Fruit fly (Drosophila melanogaster) whole organism, prepupa: ENCODE data around the gene lbl.

Source experiments
- Blimp-1 ChIP-seq: fragments of 200-800 bp; sonication (Bioruptor generic); optimal IDR thresholded peaks from 3 replicates; lab custom pipeline; 2017; ENCODE audit warnings: missing biosample characterization, missing genetic modification characterization, mild to moderate bottlenecking, moderate library complexity, missing genetic modification reagents
- CG10631 ChIP-seq: fragments of 200-800 bp; sonication (Bioruptor generic); optimal IDR thresholded peaks from 2 replicates; lab custom pipeline; 2016; ENCODE audit warnings: missing biosample characterization, missing genetic modification characterization
- CG11902 ChIP-seq: fragments of 200-800 bp; sonication (Bioruptor generic); optimal IDR thresholded peaks from 3 replicates; lab custom pipeline; 2016; ENCODE audit warnings: missing biosample characterization, missing genetic modification characterization
- CG15336 ChIP-seq: fragments of 200-800 bp; sonication (Bioruptor generic); IDR thresholded peaks from 2 replicates; pipeline ENCODE4 v1.3.6; 2022; ENCODE audit warnings: missing biosample characterization, missing genetic modification characterization
- CG1621 ChIP-seq: fragments of 200-800 bp; sonication (Bioruptor generic); optimal IDR thresholded peaks from 3 replicates; lab custom pipeline; 2018; ENCODE audit warnings: missing biosample characterization, mild to moderate bottlenecking, missing genetic modification characterization
- CG16779 ChIP-seq: fragments of 200-800 bp; sonication (Bioruptor generic); optimal IDR thresholded peaks from 3 replicates; lab custom pipeline; 2017; ENCODE audit warnings: missing biosample characterization, mild to moderate bottlenecking, missing genetic modification characterization
- CG3032 ChIP-seq: fragments of 200-800 bp; optimal IDR thresholded peaks from 2 replicates; lab custom pipeline; 2019; ENCODE audit warnings: missing biosample characterization, mild to moderate bottlenecking, missing genetic modification characterization, moderate library complexity
- CG31627 ChIP-seq: fragments of 200-800 bp; sonication (Bioruptor generic); optimal IDR thresholded peaks from 3 replicates; lab custom pipeline; 2016; ENCODE audit warnings: missing biosample characterization, missing genetic modification characterization
- CG34406 ChIP-seq: fragments of 200-800 bp; sonication (Bioruptor generic); optimal IDR thresholded peaks from 3 replicates; lab custom pipeline; 2016; ENCODE audit warnings: missing biosample characterization, missing genetic modification characterization
- CG4318 ChIP-seq: fragments of 200-800 bp; sonication (Bioruptor generic); optimal IDR thresholded peaks from 3 replicates; lab custom pipeline; 2017; ENCODE audit warnings: missing biosample characterization, mild to moderate bottlenecking, missing genetic modification characterization
- CG6163 ChIP-seq: fragments of 200-800 bp; sonication (Bioruptor generic); IDR thresholded peaks from 3 replicates; pipeline ENCODE4 v1.3.6; 2022; ENCODE audit warnings: missing biosample characterization, missing genetic modification characterization
- CG6276 ChIP-seq: fragments of 200-800 bp; sonication (Bioruptor generic); optimal IDR thresholded peaks from 2 replicates; lab custom pipeline; 2017; ENCODE audit warnings: missing biosample characterization, mild to moderate bottlenecking, missing genetic modification characterization
- CG6792 ChIP-seq: fragments of 200-800 bp; sonication (Bioruptor generic); optimal IDR thresholded peaks from 3 replicates; lab custom pipeline; 2016; ENCODE audit warnings: missing biosample characterization, missing genetic modification characterization
- CG6808 ChIP-seq: fragments of 200-800 bp; sonication (Bioruptor generic); optimal IDR thresholded peaks from 3 replicates; lab custom pipeline; 2017; ENCODE audit warnings: missing biosample characterization, missing genetic modification characterization, mild to moderate bottlenecking, moderate library complexity, missing genetic modification reagents
- CG6854 ChIP-seq: fragments of 200-800 bp; sonication (Bioruptor generic); optimal IDR thresholded peaks from 2 replicates; lab custom pipeline; 2017; ENCODE audit warnings: missing biosample characterization, mild to moderate bottlenecking, missing genetic modification characterization
- CG7368 ChIP-seq: fragments of 200-800 bp; sonication (Bioruptor generic); optimal IDR thresholded peaks from 3 replicates; lab custom pipeline; 2016; ENCODE audit warnings: missing biosample characterization, missing genetic modification characterization
- CG8119 ChIP-seq: fragments of 200-800 bp; sonication (Bioruptor generic); IDR thresholded peaks from 3 replicates; pipeline ENCODE4 v1.3.6; 2022; ENCODE audit warnings: missing biosample characterization, missing genetic modification characterization
- Eip75B ChIP-seq: fragments of 200-800 bp; sonication (Bioruptor generic); optimal IDR thresholded peaks from 3 replicates; lab custom pipeline; 2016; ENCODE audit warnings: missing biosample characterization, missing genetic modification characterization
- Eip78C ChIP-seq: fragments of 200-800 bp; sonication (Bioruptor generic); peaks from one replicate; lab custom pipeline; 2016; ENCODE audit warnings: missing biosample characterization, missing genetic modification characterization
- Eip93F ChIP-seq: fragments of 200-800 bp; sonication (Bioruptor generic); optimal IDR thresholded peaks from 2 replicates; lab custom pipeline; 2016; ENCODE audit warnings: missing biosample characterization, mild to moderate bottlenecking, missing genetic modification characterization
- Ets96B ChIP-seq: fragments of 200-800 bp; optimal IDR thresholded peaks from 2 replicates; lab custom pipeline; 2019; ENCODE audit warnings: missing biosample characterization, mild to moderate bottlenecking, missing genetic modification characterization, moderate library complexity
- Gug ChIP-seq: fragments of 200-800 bp; sonication (Bioruptor generic); IDR thresholded peaks from 2 replicates; pipeline ENCODE4 v1.3.6; 2022; ENCODE audit warnings: missing biosample characterization, missing genetic modification characterization
- Hr38 ChIP-seq: sonication (Bioruptor generic); optimal IDR thresholded peaks from 2 replicates; lab custom pipeline; 2016; ENCODE audit warnings: missing biosample characterization, missing genetic modification characterization
- Hr39 ChIP-seq: fragments of 200-800 bp; sonication (Bioruptor generic); optimal IDR thresholded peaks from 2 replicates; lab custom pipeline; 2016; ENCODE audit warnings: missing biosample characterization, missing genetic modification characterization
- Met ChIP-seq: fragments of 200-800 bp; sonication (Bioruptor generic); optimal IDR thresholded peaks from 3 replicates; lab custom pipeline; 2016; ENCODE audit warnings: missing biosample characterization, missing genetic modification characterization
- Smox ChIP-seq: fragments of 200-800 bp; sonication (Bioruptor generic); optimal IDR thresholded peaks from 3 replicates; lab custom pipeline; 2016; ENCODE audit warnings: missing biosample characterization, missing genetic modification characterization
- Sox102F ChIP-seq: fragments of 200-800 bp; sonication (Bioruptor generic); optimal IDR thresholded peaks from 2 replicates; lab custom pipeline; 2016; ENCODE audit warnings: missing biosample characterization, mild to moderate bottlenecking, missing genetic modification characterization
- Sox14 ChIP-seq: fragments of 200-800 bp; sonication (Bioruptor generic); optimal IDR thresholded peaks from 3 replicates; lab custom pipeline; 2016; ENCODE audit warnings: missing biosample characterization, missing genetic modification characterization
- Sox15 ChIP-seq: fragments of 200-800 bp; sonication (Bioruptor generic); optimal IDR thresholded peaks from 3 replicates; lab custom pipeline; 2016; ENCODE audit warnings: missing biosample characterization, missing genetic modification characterization
- cyc ChIP-seq: fragments of 200-800 bp; sonication (Bioruptor generic); optimal IDR thresholded peaks from 3 replicates; lab custom pipeline; 2016; ENCODE audit warnings: missing biosample characterization, missing genetic modification characterization
- dac ChIP-seq: fragments of 200-800 bp; sonication (Bioruptor generic); optimal IDR thresholded peaks from 2 replicates; lab custom pipeline; 2017; ENCODE audit warnings: missing biosample characterization, mild to moderate bottlenecking, missing genetic modification characterization
- dsx ChIP-seq: fragments of 200-800 bp; optimal IDR thresholded peaks from 3 replicates; lab custom pipeline; 2019; ENCODE audit warnings: missing biosample characterization, mild to moderate bottlenecking, missing genetic modification characterization, moderate library complexity; ENCODE audit not compliant: poor library complexity, severe bottlenecking
- fd59A ChIP-seq: fragments of 200-800 bp; sonication (Bioruptor generic); optimal IDR thresholded peaks from 2 replicates; lab custom pipeline; 2017; ENCODE audit warnings: missing biosample characterization, mild to moderate bottlenecking, missing genetic modification characterization, missing genetic modification reagents
- fkh ChIP-seq: fragments of 200-800 bp; sonication (Bioruptor generic); optimal IDR thresholded peaks from 3 replicates; lab custom pipeline; 2017; ENCODE audit warnings: missing biosample characterization, mild to moderate bottlenecking, missing genetic modification characterization, moderate library complexity
- lz ChIP-seq: fragments of 200-800 bp; sonication (Bioruptor generic); optimal IDR thresholded peaks from 3 replicates; lab custom pipeline; 2016; ENCODE audit warnings: missing biosample characterization, missing genetic modification characterization
- net ChIP-seq: fragments of 200-800 bp; sonication (Bioruptor generic); optimal IDR thresholded peaks from 3 replicates; lab custom pipeline; 2016; ENCODE audit warnings: missing biosample characterization, missing genetic modification characterization
- pdm3 ChIP-seq: fragments of 200-800 bp; sonication (Bioruptor generic); optimal IDR thresholded peaks from 3 replicates; lab custom pipeline; 2016; ENCODE audit warnings: missing biosample characterization, missing genetic modification characterization
- spab ChIP-seq: fragments of 200-800 bp; sonication (Bioruptor generic); optimal IDR thresholded peaks from 2 replicates; lab custom pipeline; 2017; ENCODE audit warnings: missing biosample characterization, mild to moderate bottlenecking, missing genetic modification characterization, missing genetic modification reagents
- ss ChIP-seq, 2 experiments: fragments of 200-800 bp; sonication (Bioruptor generic); optimal IDR thresholded peaks; 2 replicates in 1 of 2; 3 replicates in 1 of 2; lab custom pipeline; 2017 to 2018; ENCODE audit warnings: mild to moderate bottlenecking in 2 of 2, missing biosample characterization in 2 of 2, missing genetic modification characterization in 2 of 2, moderate library complexity in 1 of 2
- svp ChIP-seq: fragments of 200-800 bp; sonication (Bioruptor generic); peaks from one replicate; lab custom pipeline; 2016; ENCODE audit warnings: missing biosample characterization, missing genetic modification characterization
- topi ChIP-seq: fragments of 200-800 bp; sonication (Bioruptor generic); optimal IDR thresholded peaks from 3 replicates; lab custom pipeline; 2016; ENCODE audit warnings: missing biosample characterization, missing genetic modification characterization
- vri ChIP-seq: fragments of 200-800 bp; sonication (Bioruptor generic); optimal IDR thresholded peaks from 3 replicates; lab custom pipeline; 2016; ENCODE audit warnings: missing biosample characterization, mild to moderate bottlenecking, missing genetic modification characterization

Gene lbl

DNA sequence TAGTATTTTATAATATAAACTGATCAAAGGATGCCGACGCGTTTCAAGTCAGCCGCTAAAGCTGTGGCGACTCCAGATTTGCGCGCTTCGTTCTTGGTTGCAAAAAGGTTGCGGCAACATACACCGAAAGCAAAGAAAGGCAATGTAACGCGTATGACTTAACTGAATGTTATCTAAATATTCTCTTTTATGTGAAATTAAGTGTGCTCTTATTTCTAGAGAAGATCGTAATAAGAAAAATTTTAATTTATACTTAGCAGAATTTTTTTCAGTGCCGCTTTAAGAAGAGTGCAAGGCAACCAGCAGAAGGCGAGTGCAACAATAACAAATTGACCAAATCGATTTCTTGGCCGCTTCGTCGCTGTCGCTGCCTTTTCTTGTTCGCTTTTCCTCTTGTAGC lies 18.2 kb upstream of the lbl start (continued):
- TF ChIP-seq Blimp-1 (GFP tag; lab: Kevin White, UChicago) (no peak), CG6854 (no peak), CG11902 (GFP tag; lab: Kevin White, UChicago) (no peak), ss (GFP tag; optimal IDR thresholded peaks at IDR 0.05; lab: Kevin White, UChicago) (no peak), Eip78C (GFP tag; lab: Kevin White, UChicago) (peak; percentile 66), CG10631 (peak; percentile 29), net (GFP tag; lab: Kevin White, UChicago) (no peak), CG6792 (GFP tag; lab: Kevin White, UChicago) (no peak), vri (GFP tag; lab: Kevin White, UChicago) (peak; percentile 18), CG7368 (GFP tag; lab: Kevin White, UChicago) (no peak), Gug (GFP tag; lab: Robert Waterston, UW) (no peak), CG31627 (GFP tag; lab: Kevin White, UChicago) (peak; percentile 28), pdm3 (GFP tag; lab: Kevin White, UChicago) (peak; percentile 12), Eip75B (peak; percentile 35), dac (GFP tag; lab: Kevin White, UChicago) (no peak), CG1621 (no peak), Sox15 (GFP tag; lab: Kevin White, UChicago) (no peak), svp (GFP tag; lab: Kevin White, UChicago) (peak; percentile 81), Hr38 (no peak), CG16779 (no peak), CG6276 (GFP tag; lab: Kevin White, UChicago) (no peak), Sox14 (no peak), Ets96B (no peak), CG15336 (GFP tag; lab: Robert Waterston, UW) (no peak), Hr39 (GFP tag; lab: Kevin White, UChicago) (peak; percentile 30), CG3032 (tag; lab: Kevin White, UChicago) (no peak), lz (GFP tag; lab: Kevin White, UChicago) (peak; percentile 49), Met (GFP tag; lab: Kevin White, UChicago) (peak; percentile 53)

DNA sequence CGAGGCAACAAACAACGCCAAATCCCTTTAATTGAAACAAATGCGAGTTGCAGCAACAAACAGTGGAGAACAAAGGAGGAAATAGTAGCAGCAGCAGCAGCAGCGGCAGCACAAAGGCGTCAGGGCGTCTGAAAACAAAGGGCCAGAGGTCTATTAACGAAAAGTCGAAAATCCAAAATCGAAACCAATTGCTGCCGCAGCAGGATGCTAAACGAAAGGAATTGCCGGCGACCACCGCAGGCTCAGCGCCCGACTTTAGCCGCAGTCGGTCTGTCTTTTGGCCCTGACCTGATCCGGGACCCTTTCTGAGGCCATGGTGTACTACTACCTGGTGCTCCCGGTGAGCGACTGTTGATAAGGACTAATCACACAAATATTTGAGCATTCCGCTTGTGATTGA lies 13.7 kb upstream of the lbl start:
- TF ChIP-seq CG34406 (GFP tag; lab: Kevin White, UChicago), result no peak
- no peak for TF ChIP-seq Smox
- TF ChIP-seq Eip93F, result no peak
- TF ChIP-seq CG6276 (GFP tag; lab: Kevin White, UChicago), result no peak
- TF ChIP-seq fd59A (GFP tag; lab: Kevin White, UChicago), result no peak
- no peak for TF ChIP-seq dac (GFP tag; lab: Kevin White, UChicago)
- no peak for TF ChIP-seq Sox102F

DNA sequence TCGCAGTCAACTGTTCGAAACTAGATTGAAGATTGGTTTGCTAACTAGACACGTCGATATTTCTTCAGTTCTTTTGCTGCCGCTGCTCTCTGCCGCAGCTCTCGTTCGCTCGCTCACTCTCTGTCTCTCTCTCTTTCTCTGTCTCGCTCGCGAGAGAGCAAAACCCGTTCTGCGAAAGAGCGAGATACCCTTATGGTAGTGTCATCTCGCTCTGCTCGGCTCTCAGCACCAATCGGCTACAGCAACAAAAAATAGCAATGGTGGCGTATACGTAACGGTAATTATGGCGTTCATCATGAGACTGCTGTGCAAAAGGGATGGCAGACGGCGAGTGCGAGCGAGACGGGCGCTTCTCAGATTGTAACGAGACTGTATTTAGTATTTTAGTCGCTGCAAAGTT lies 12.4 kb upstream of the lbl start, which contains the start of gene lbe:
TSS of gene lbe (minus strand) at position 204 of the 400 bp plus-strand sequence.
- TF ChIP-seq Hr39 (GFP tag; lab: Kevin White, UChicago), result no peak
- TF ChIP-seq Eip75B, result no peak
- TF ChIP-seq dsx (GFP tag; lab: Kevin White, UChicago), result peak; percentile 35
- peak; percentile 49 for TF ChIP-seq vri (GFP tag; lab: Kevin White, UChicago)
- no peak for TF ChIP-seq topi (GFP tag; lab: Kevin White, UChicago)
- TF ChIP-seq spab, result no peak
- TF ChIP-seq CG10631, result no peak
- TF ChIP-seq CG4318 (GFP tag; lab: Kevin White, UChicago), result no peak
- TF ChIP-seq CG6163 (GFP tag; lab: Robert Waterston, UW), result peak; percentile 33; the same call in 1 of the 3 replicates
- no peak for TF ChIP-seq CG8119
- TF ChIP-seq cyc (GFP tag; lab: Kevin White, UChicago), result no peak
- TF ChIP-seq fkh, result no peak
- peak; percentile 49 for TF ChIP-seq CG6808 (GFP tag; lab: Kevin White, UChicago)
- no peak for TF ChIP-seq Eip78C (GFP tag; lab: Kevin White, UChicago)
